Fruit fly (Drosophila melanogaster) whole organism, embryonic: ENCODE data around the gene GstD8.

Experiments
- Abd-B ChIP-seq: fragments of 200-800 bp; sonication (Bioruptor generic); optimal IDR thresholded peaks from 2 replicates; lab custom pipeline; 2018; ENCODE audit warnings: missing biosample characterization, mild to moderate bottlenecking, missing genetic modification characterization, moderate library complexity
- BEAF-32 ChIP-seq: fragments of 200-800 bp; sonication (Bioruptor generic); optimal IDR thresholded peaks from 3 replicates; lab custom pipeline; 2017; ENCODE audit warnings: missing biosample characterization, missing genetic modification characterization, mild to moderate bottlenecking, moderate library complexity, missing genetic modification reagents
- CG10366 ChIP-seq: fragments of 200-800 bp; sonication (Bioruptor generic); IDR thresholded peaks from 2 replicates; pipeline ENCODE4 v1.3.6; 2022; ENCODE audit warnings: missing biosample characterization, missing genetic modification characterization
- CG10959 ChIP-seq: fragments of 200-800 bp; sonication (Bioruptor generic); IDR thresholded peaks from 2 replicates; pipeline ENCODE4 v1.3.6; 2022; ENCODE audit warnings: missing biosample characterization, missing genetic modification characterization
- CG12769 ChIP-seq: fragments of 200-800 bp; sonication (Bioruptor generic); optimal IDR thresholded peaks from 2 replicates; lab custom pipeline; 2019; ENCODE audit warnings: missing biosample characterization, mild to moderate bottlenecking, missing genetic modification characterization, moderate library complexity
- CG13624 ChIP-seq: fragments of 200-800 bp; sonication (Bioruptor generic); optimal IDR thresholded peaks from 2 replicates; lab custom pipeline; 2016; ENCODE audit warnings: missing biosample characterization, missing genetic modification characterization
- CG14710 ChIP-seq: fragments of 200-800 bp; sonication (Bioruptor generic); optimal IDR thresholded peaks from 3 replicates; lab custom pipeline; 2019; ENCODE audit warnings: missing biosample characterization, mild to moderate bottlenecking, missing genetic modification characterization, moderate library complexity
- CG17186 ChIP-seq: fragments of 200-800 bp; sonication (Bioruptor generic); optimal IDR thresholded peaks from 3 replicates; lab custom pipeline; 2017; ENCODE audit warnings: missing biosample characterization, missing genetic modification reagents, missing genetic modification characterization
- CG2712 ChIP-seq: fragments of 200-800 bp; optimal IDR thresholded peaks from 3 replicates; lab custom pipeline; 2019; ENCODE audit warnings: missing biosample characterization, mild to moderate bottlenecking, missing genetic modification characterization, moderate library complexity
- CG33213 ChIP-seq: fragments of 200-800 bp; sonication (Bioruptor generic); optimal IDR thresholded peaks from 3 replicates; lab custom pipeline; 2016; ENCODE audit warnings: missing biosample characterization, missing genetic modification characterization
- CG4424 ChIP-seq: fragments of 200-800 bp; sonication (Bioruptor generic); optimal IDR thresholded peaks from 3 replicates; lab custom pipeline; 2016; ENCODE audit warnings: missing biosample characterization, missing genetic modification characterization
- CG4820 ChIP-seq: fragments of 200-800 bp; sonication (Bioruptor generic); optimal IDR thresholded peaks from 3 replicates; lab custom pipeline; 2016; ENCODE audit warnings: missing biosample characterization, missing genetic modification characterization
- CG7839 ChIP-seq: fragments of 200-800 bp; sonication (Bioruptor generic); optimal IDR thresholded peaks from 3 replicates; lab custom pipeline; 2018; ENCODE audit warnings: missing biosample characterization, mild to moderate bottlenecking, missing genetic modification characterization, moderate library complexity
- CG7928 ChIP-seq: fragments of 200-800 bp; sonication (Bioruptor generic); optimal IDR thresholded peaks from 2 replicates; lab custom pipeline; 2017; ENCODE audit warnings: missing biosample characterization, mild to moderate bottlenecking, missing genetic modification characterization
- CG9215 ChIP-seq: fragments of 200-800 bp; sonication (Bioruptor generic); IDR thresholded peaks from 2 replicates; pipeline ENCODE4 v1.3.6; 2022; ENCODE audit warnings: missing biosample characterization, missing genetic modification characterization
- CG9727 ChIP-seq: fragments of 200-800 bp; sonication (Bioruptor generic); optimal IDR thresholded peaks from 3 replicates; lab custom pipeline; 2017; ENCODE audit warnings: missing biosample characterization, mild to moderate bottlenecking, missing genetic modification characterization
- Chrac-16 ChIP-seq: fragments of 200-800 bp; sonication (Bioruptor generic); optimal IDR thresholded peaks from 3 replicates; lab custom pipeline; 2016; ENCODE audit warnings: missing biosample characterization, missing genetic modification characterization
- CoRest ChIP-seq: fragments of 200-800 bp; sonication (Bioruptor generic); optimal IDR thresholded peaks from 3 replicates; lab custom pipeline; 2018; ENCODE audit warnings: missing biosample characterization, mild to moderate bottlenecking, missing genetic modification characterization, moderate library complexity
- D19A ChIP-seq: fragments of 200-800 bp; optimal IDR thresholded peaks from 3 replicates; lab custom pipeline; 2019; ENCODE audit warnings: missing biosample characterization, mild to moderate bottlenecking, missing genetic modification characterization, moderate library complexity
- Dbx ChIP-seq: fragments of 200-800 bp; sonication (Bioruptor generic); IDR thresholded peaks from 3 replicates; pipeline ENCODE4 v1.3.6; 2022; ENCODE audit warnings: missing biosample characterization, missing genetic modification characterization
- Ets97D ChIP-seq: fragments of 200-800 bp; sonication (Bioruptor generic); optimal IDR thresholded peaks from 3 replicates; lab custom pipeline; 2016; ENCODE audit warnings: missing biosample characterization, missing genetic modification characterization
- HHEX ChIP-seq: fragments of 200-800 bp; sonication (Bioruptor generic); optimal IDR thresholded peaks from 3 replicates; lab custom pipeline; 2017; ENCODE audit warnings: missing biosample characterization, mild to moderate bottlenecking, missing genetic modification characterization, missing genetic modification reagents
- HLH3B ChIP-seq: fragments of 200-800 bp; sonication (Bioruptor generic); IDR thresholded peaks from 2 replicates; pipeline ENCODE4 v1.3.6; 2022; ENCODE audit warnings: missing biosample characterization, missing genetic modification characterization
- HLH54F ChIP-seq: fragments of 200-800 bp; sonication (Bioruptor generic); optimal IDR thresholded peaks from 3 replicates; lab custom pipeline; 2016; ENCODE audit warnings: missing biosample characterization, missing genetic modification characterization
- Hey ChIP-seq: fragments of 200-800 bp; sonication (Bioruptor generic); optimal IDR thresholded peaks from 3 replicates; lab custom pipeline; 2018; ENCODE audit warnings: missing biosample characterization, mild to moderate bottlenecking, missing genetic modification characterization
- Lim3 ChIP-seq: fragments of 200-800 bp; sonication (Bioruptor generic); IDR thresholded peaks from 2 replicates; pipeline ENCODE4 v1.3.6; 2022; ENCODE audit warnings: missing biosample characterization, missing genetic modification characterization
- MTF-1 ChIP-seq: fragments of 200-800 bp; sonication (Bioruptor generic); optimal IDR thresholded peaks from 2 replicates; lab custom pipeline; 2018; ENCODE audit warnings: missing biosample characterization, mild to moderate bottlenecking, missing genetic modification characterization, borderline replicate concordance
- Med ChIP-seq: fragments of 200-800 bp; sonication (Bioruptor generic); peaks from one replicate; lab custom pipeline; 2016; ENCODE audit warnings: missing biosample characterization, missing genetic modification characterization, mild to moderate bottlenecking, inconsistent platforms, moderate library complexity
- Meics ChIP-seq: fragments of 200-800 bp; sonication (Bioruptor generic); optimal IDR thresholded peaks from 2 replicates; lab custom pipeline; 2017; ENCODE audit warnings: missing biosample characterization, mild to moderate bottlenecking, missing genetic modification characterization
- NFAT ChIP-seq: fragments of 200-800 bp; sonication (Bioruptor generic); IDR thresholded peaks from 2 replicates; pipeline ENCODE4 v1.3.6; 2022; ENCODE audit warnings: missing biosample characterization, missing genetic modification characterization
- Oaz ChIP-seq: fragments of 200-800 bp; sonication (Bioruptor generic); IDR thresholded peaks from 2 replicates; pipeline ENCODE4 v1.3.6; 2022; ENCODE audit warnings: missing biosample characterization, missing genetic modification characterization
- Oli ChIP-seq: fragments of 200-800 bp; sonication (Bioruptor generic); optimal IDR thresholded peaks from 2 replicates; lab custom pipeline; 2018; ENCODE audit warnings: missing biosample characterization, mild to moderate bottlenecking, missing genetic modification characterization, moderate library complexity
- TFAM ChIP-seq: fragments of 200-800 bp; sonication (Bioruptor generic); optimal IDR thresholded peaks from 2 replicates; lab custom pipeline; 2017; ENCODE audit warnings: missing biosample characterization, missing genetic modification characterization, inconsistent platforms
- Usf ChIP-seq: fragments of 200-800 bp; sonication (Bioruptor generic); optimal IDR thresholded peaks from 2 replicates; lab custom pipeline; 2017; ENCODE audit warnings: missing genotype, missing biosample characterization, missing genetic modification characterization
- Vsx1 ChIP-seq: fragments of 200-800 bp; sonication (Bioruptor generic); optimal IDR thresholded peaks from 2 replicates; lab custom pipeline; 2017; ENCODE audit warnings: missing biosample characterization, mild to moderate bottlenecking, missing genetic modification characterization, missing genetic modification reagents
- YL-1 ChIP-seq: fragments of 200-800 bp; sonication (Bioruptor generic); optimal IDR thresholded peaks from 3 replicates; lab custom pipeline; 2017; ENCODE audit warnings: missing biosample characterization, mild to moderate bottlenecking, missing genetic modification characterization
- cg ChIP-seq: fragments of 200-800 bp; sonication (Bioruptor generic); optimal IDR thresholded peaks from 3 replicates; lab custom pipeline; 2019; ENCODE audit warnings: missing biosample characterization, mild to moderate bottlenecking, missing genetic modification characterization, moderate library complexity
- chm ChIP-seq: fragments of 200-800 bp; sonication (Bioruptor generic); IDR thresholded peaks from 2 replicates; pipeline ENCODE4 v1.3.6; 2022; ENCODE audit warnings: missing biosample characterization, missing genetic modification characterization
- crp ChIP-seq, 2 experiments: fragments of 200-800 bp; sonication (Bioruptor generic); optimal IDR thresholded peaks; 2 replicates in 1 of 2; 3 replicates in 1 of 2; lab custom pipeline; 2017; ENCODE audit warnings: missing biosample characterization in 2 of 2, missing genetic modification characterization in 2 of 2, mild to moderate bottlenecking in 1 of 2, moderate library complexity in 1 of 2
- dati ChIP-seq: fragments of 200-800 bp; sonication (Bioruptor generic); IDR thresholded peaks from 2 replicates; pipeline ENCODE4 v1.3.6; 2022; ENCODE audit warnings: missing biosample characterization, missing genetic modification characterization
- dmrt11E ChIP-seq: fragments of 200-800 bp; sonication (Bioruptor generic); optimal IDR thresholded peaks from 3 replicates; lab custom pipeline; 2018; ENCODE audit warnings: missing biosample characterization, mild to moderate bottlenecking, missing genetic modification characterization, moderate library complexity
- dpn ChIP-seq, 2 experiments: fragments of 200-800 bp; sonication (Bioruptor generic); optimal IDR thresholded peaks; 3 replicates each; lab custom pipeline; 2016; ENCODE audit warnings: missing biosample characterization in 2 of 2, missing genetic modification characterization in 2 of 2
- ems ChIP-seq: fragments of 200-800 bp; sonication (Bioruptor generic); optimal IDR thresholded peaks from 3 replicates; lab custom pipeline; 2016; ENCODE audit warnings: missing biosample characterization, missing genetic modification characterization
- gem ChIP-seq: fragments of 200-800 bp; sonication (Bioruptor generic); optimal IDR thresholded peaks from 2 replicates; lab custom pipeline; 2019; ENCODE audit warnings: missing biosample characterization, mild to moderate bottlenecking, missing genetic modification characterization, moderate library complexity
- gfzf ChIP-seq: fragments of 200-800 bp; sonication (Bioruptor generic); optimal IDR thresholded peaks from 2 replicates; lab custom pipeline; 2016; ENCODE audit warnings: missing biosample characterization, mild to moderate bottlenecking, missing genetic modification characterization, moderate library complexity
- grau ChIP-seq: fragments of 200-800 bp; optimal IDR thresholded peaks from 3 replicates; lab custom pipeline; 2019; ENCODE audit warnings: missing biosample characterization, mild to moderate bottlenecking, missing genetic modification characterization, moderate library complexity
- mirr ChIP-seq: fragments of 200-800 bp; sonication (Bioruptor generic); optimal IDR thresholded peaks from 3 replicates; lab custom pipeline; 2018; ENCODE audit warnings: missing biosample characterization, mild to moderate bottlenecking, missing genetic modification characterization
- nmo ChIP-seq: fragments of 200-800 bp; sonication (Bioruptor generic); optimal IDR thresholded peaks from 2 replicates; lab custom pipeline; 2018; ENCODE audit warnings: missing biosample characterization, mild to moderate bottlenecking, missing genetic modification characterization, moderate library complexity
- pnt ChIP-seq: fragments of 200-800 bp; sonication (Bioruptor generic); optimal IDR thresholded peaks from 3 replicates; lab custom pipeline; 2016; ENCODE audit warnings: missing biosample characterization, missing genetic modification characterization
- shn ChIP-seq: fragments of 200-800 bp; sonication (Bioruptor generic); optimal IDR thresholded peaks from 3 replicates; lab custom pipeline; 2016; ENCODE audit warnings: missing biosample characterization, missing genetic modification characterization
- sim ChIP-seq: fragments of 200-800 bp; sonication (Bioruptor generic); IDR thresholded peaks from 2 replicates; pipeline ENCODE4 v1.3.6; 2022; ENCODE audit warnings: missing biosample characterization, missing genetic modification characterization
- slou ChIP-seq: fragments of 200-800 bp; sonication (Bioruptor generic); optimal IDR thresholded peaks from 3 replicates; lab custom pipeline; 2016; ENCODE audit warnings: missing biosample characterization, missing genetic modification characterization

GstD8 gene

DNA sequence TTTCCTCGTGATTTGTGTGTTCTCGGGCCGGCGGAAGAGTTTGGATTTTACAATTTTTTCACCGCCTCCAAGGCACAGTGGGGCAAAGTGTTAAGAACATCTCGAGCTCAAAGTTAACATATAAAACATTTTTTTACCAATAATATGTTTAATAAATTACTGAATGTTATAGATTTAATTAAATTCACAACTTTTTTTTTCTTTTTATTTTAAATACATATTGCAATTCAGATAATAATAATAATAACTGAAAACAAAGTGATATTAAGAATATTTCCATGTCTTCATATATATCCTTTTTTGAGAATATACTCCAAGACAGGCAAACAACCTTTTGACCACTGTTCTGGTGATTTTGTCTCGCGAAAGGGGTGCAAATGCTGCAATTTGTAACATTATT lies 33.8 kb upstream of the GstD8 start (continued):
- TF ChIP-seq shn (GFP tag; lab: Kevin White, UChicago): no peak
- TF ChIP-seq Vsx1 (GFP tag; lab: Kevin White, UChicago): no peak
- TF ChIP-seq dpn (GFP tag; optimal IDR thresholded peaks at IDR 0.05; lab: Kevin White, UChicago): no peak
- TF ChIP-seq CG9215: no peak
- TF ChIP-seq CG33213 (GFP tag; lab: Kevin White, UChicago): no peak
- TF ChIP-seq grau (tag; lab: Kevin White, UChicago): peak; percentile 34
- TF ChIP-seq YL-1 (GFP tag; lab: Kevin White, UChicago): no peak
- TF ChIP-seq dmrt11E (tag; lab: Kevin White, UChicago): peak; percentile 10
- peak; percentile 11 for TF ChIP-seq D19A (tag; lab: Kevin White, UChicago)
- TF ChIP-seq Meics (GFP tag; lab: Kevin White, UChicago): no peak
- no peak for TF ChIP-seq HLH3B (GFP tag; lab: Robert Waterston, UW)
- peak; percentile 63 for TF ChIP-seq CG2712
- TF ChIP-seq CG12769: no peak
- peak; percentile 21 for TF ChIP-seq CoRest (tag; lab: Kevin White, UChicago)
- no peak for TF ChIP-seq CG7928 (GFP tag; lab: Kevin White, UChicago)
- TF ChIP-seq crp (GFP tag; optimal IDR thresholded peaks at IDR 0.05; lab: Kevin White, UChicago): no peak
- TF ChIP-seq CG10959: no peak
- TF ChIP-seq Lim3 (GFP tag; lab: Robert Waterston, UW): no peak
- TF ChIP-seq slou (GFP tag; lab: Kevin White, UChicago): no peak
- no peak for TF ChIP-seq pnt (GFP tag; lab: Kevin White, UChicago)
- no peak for TF ChIP-seq CG13624 (GFP tag; lab: Kevin White, UChicago)
- no peak for TF ChIP-seq CG10366 (GFP tag; lab: Robert Waterston, UW)
- TF ChIP-seq Dbx (GFP tag; lab: Robert Waterston, UW): no peak
- no peak for TF ChIP-seq ems
- no peak for TF ChIP-seq CG9727 (GFP tag; lab: Kevin White, UChicago)
- TF ChIP-seq gem (tag; lab: Kevin White, UChicago): peak; percentile 60
- no peak for TF ChIP-seq BEAF-32 (GFP tag; lab: Kevin White, UChicago)
- TF ChIP-seq chm: no peak
- no peak for TF ChIP-seq gfzf (GFP tag; lab: Kevin White, UChicago)
- TF ChIP-seq nmo: peak; percentile 15
- TF ChIP-seq MTF-1: no peak
- TF ChIP-seq CG17186: no peak
- TF ChIP-seq Oli (tag; lab: Kevin White, UChicago): peak; percentile 8
- TF ChIP-seq sim (GFP tag; lab: Robert Waterston, UW): no peak
- no peak for TF ChIP-seq mirr (GFP tag; lab: Kevin White, UChicago)
- no peak for TF ChIP-seq TFAM (GFP tag; lab: Kevin White, UChicago)
- peak; percentile 35 for TF ChIP-seq CG7839
- TF ChIP-seq Med (GFP tag; lab: Kevin White, UChicago): no peak
- TF ChIP-seq HHEX (GFP tag; lab: Kevin White, UChicago): no peak
- TF ChIP-seq CG4820 (GFP tag; lab: Kevin White, UChicago): peak; percentile 0
- peak; percentile 19 for TF ChIP-seq CG14710 (tag; lab: Kevin White, UChicago)
- no peak for TF ChIP-seq cg (GFP tag; lab: Kevin White, UChicago)
- no peak for TF ChIP-seq dati
- TF ChIP-seq CG4424: peak; percentile 2
- no peak for TF ChIP-seq Usf
- TF ChIP-seq Abd-B: no peak
- TF ChIP-seq Oaz (GFP tag; lab: Robert Waterston, UW): no peak
- no peak for TF ChIP-seq HLH54F (GFP tag; lab: Kevin White, UChicago)
- no peak for TF ChIP-seq Ets97D (GFP tag; lab: Kevin White, UChicago)
- TF ChIP-seq NFAT (GFP tag; lab: Robert Waterston, UW): no peak
- no peak for TF ChIP-seq Chrac-16 (GFP tag; lab: Kevin White, UChicago)
- no peak for TF ChIP-seq Hey
